Fruit fly (Drosophila melanogaster) whole organism, embryonic: ENCODE measurements around the gene CG7889.
A peak's percentile ranks its signal among the peaks of the same experiment; 100 is the strongest.

Source experiments
- Adf1 ChIP-seq: fragments of 200-800 bp; sonication (Bioruptor generic); IDR thresholded peaks from 2 replicates; pipeline ENCODE4 v1.3.6; 2022; ENCODE audit warnings: missing biosample characterization, missing genetic modification characterization
- Antp ChIP-seq: fragments of 200-800 bp; sonication (Bioruptor generic); optimal IDR thresholded peaks from 3 replicates; lab custom pipeline; 2016; ENCODE audit warnings: missing biosample characterization, missing genetic modification characterization
- Awh ChIP-seq: fragments of 200-800 bp; sonication (Bioruptor generic); IDR thresholded peaks from 2 replicates; pipeline ENCODE4, ENCODE4 v1.3.6; 2022; ENCODE audit warnings: missing biosample characterization, missing genetic modification characterization
- CG12299 ChIP-seq: fragments of 200-800 bp; sonication (Bioruptor generic); optimal IDR thresholded peaks from 2 replicates; lab custom pipeline; 2018; ENCODE audit warnings: missing biosample characterization, mild to moderate bottlenecking, missing genetic modification characterization
- CG12391 ChIP-seq: fragments of 200-800 bp; sonication (Bioruptor generic); optimal IDR thresholded peaks from 3 replicates; lab custom pipeline; 2018; ENCODE audit warnings: missing biosample characterization, mild to moderate bottlenecking, missing genetic modification characterization, moderate library complexity
- CG12744 ChIP-seq: fragments of 200-800 bp; sonication (Bioruptor generic); optimal IDR thresholded peaks from 2 replicates; lab custom pipeline; 2016; ENCODE audit warnings: missing biosample characterization, missing genetic modification characterization
- CG17328 ChIP-seq: fragments of 200-800 bp; sonication (Bioruptor generic); IDR thresholded peaks from 2 replicates; pipeline ENCODE4 v1.3.6; 2022; ENCODE audit warnings: missing biosample characterization, missing genetic modification characterization
- CG17612 ChIP-seq: fragments of 200-800 bp; sonication (Bioruptor generic); IDR thresholded peaks from 2 replicates; pipeline ENCODE4 v1.3.6; 2022; ENCODE audit warnings: missing biosample characterization, missing genetic modification characterization
- CG18619 ChIP-seq: fragments of 200-800 bp; sonication (Bioruptor generic); optimal IDR thresholded peaks from 3 replicates; lab custom pipeline; 2017; ENCODE audit warnings: missing biosample characterization, mild to moderate bottlenecking, missing genetic modification characterization
- CG2116 ChIP-seq: fragments of 200-800 bp; sonication (Bioruptor generic); optimal IDR thresholded peaks from 3 replicates; lab custom pipeline; 2018; ENCODE audit warnings: missing biosample characterization, mild to moderate bottlenecking, missing genetic modification characterization
- CG2712 ChIP-seq: fragments of 200-800 bp; optimal IDR thresholded peaks from 3 replicates; lab custom pipeline; 2019; ENCODE audit warnings: missing biosample characterization, mild to moderate bottlenecking, missing genetic modification characterization, moderate library complexity
- CG31441 ChIP-seq: fragments of 200-800 bp; sonication (Bioruptor generic); IDR thresholded peaks from 2 replicates; pipeline ENCODE4 v1.3.6; 2022; ENCODE audit warnings: missing biosample characterization, missing genetic modification characterization
- CG4820 ChIP-seq: fragments of 200-800 bp; sonication (Bioruptor generic); optimal IDR thresholded peaks from 3 replicates; lab custom pipeline; 2016; ENCODE audit warnings: missing biosample characterization, missing genetic modification characterization
- CG4854 ChIP-seq: fragments of 200-800 bp; sonication (Bioruptor generic); optimal IDR thresholded peaks from 2 replicates; lab custom pipeline; 2016; ENCODE audit warnings: missing biosample characterization, missing genetic modification characterization, inconsistent platforms
- CG7372 ChIP-seq: fragments of 200-800 bp; sonication (Bioruptor generic); IDR thresholded peaks from 2 replicates; pipeline ENCODE4 v1.3.6; 2022; ENCODE audit warnings: missing biosample characterization, missing genetic modification characterization
- CG8924 ChIP-seq: fragments of 200-800 bp; optimal IDR thresholded peaks from 3 replicates; lab custom pipeline; 2019; ENCODE audit warnings: missing biosample characterization, mild to moderate bottlenecking, missing genetic modification characterization, moderate library complexity
- CG8944 ChIP-seq: fragments of 200-800 bp; sonication (Bioruptor generic); optimal IDR thresholded peaks from 3 replicates; lab custom pipeline; 2016; ENCODE audit warnings: missing biosample characterization, missing genetic modification characterization
- Dfd ChIP-seq, 2 experiments: fragments of >200 bp; optimal IDR thresholded peaks; 2 replicates each; lab custom pipeline; 2017; ENCODE audit warnings: missing biosample characterization in 2 of 2, missing genetic modification characterization in 2 of 2
- Dp ChIP-seq: fragments of 200-800 bp; sonication (Bioruptor generic); optimal IDR thresholded peaks from 2 replicates; lab custom pipeline; 2018; ENCODE audit warnings: missing biosample characterization, mild to moderate bottlenecking, missing genetic modification characterization, moderate library complexity
- HHEX ChIP-seq: fragments of 200-800 bp; sonication (Bioruptor generic); optimal IDR thresholded peaks from 3 replicates; lab custom pipeline; 2017; ENCODE audit warnings: missing biosample characterization, mild to moderate bottlenecking, missing genetic modification characterization, missing genetic modification reagents
- Hr3 ChIP-seq: fragments of 200-800 bp; sonication (Bioruptor generic); optimal IDR thresholded peaks from 3 replicates; lab custom pipeline; 2016; ENCODE audit warnings: missing biosample characterization, missing genetic modification characterization
- Hr78 ChIP-seq, 2 experiments: fragments of 200-800 bp in 1 of 2; fragments of >200 bp in 1 of 2; sonication (Bioruptor generic) in 1 of 2; optimal IDR thresholded peaks; 2 replicates each; lab custom pipeline; 2017 to 2019; ENCODE audit warnings: missing biosample characterization in 2 of 2, missing genetic modification characterization in 2 of 2, mild to moderate bottlenecking in 1 of 2, moderate library complexity in 1 of 2
- Hsf ChIP-seq: fragments of 200-800 bp; sonication (Bioruptor generic); optimal IDR thresholded peaks from 3 replicates; lab custom pipeline; 2016; ENCODE audit warnings: missing biosample characterization, missing genetic modification characterization
- Med ChIP-seq: fragments of 200-800 bp; sonication (Bioruptor generic); peaks from one replicate; lab custom pipeline; 2016; ENCODE audit warnings: missing biosample characterization, missing genetic modification characterization, mild to moderate bottlenecking, inconsistent platforms, moderate library complexity
- Meics ChIP-seq: fragments of 200-800 bp; sonication (Bioruptor generic); optimal IDR thresholded peaks from 2 replicates; lab custom pipeline; 2017; ENCODE audit warnings: missing biosample characterization, mild to moderate bottlenecking, missing genetic modification characterization
- NC2β ChIP-seq: fragments of 200-800 bp; sonication (Bioruptor generic); optimal IDR thresholded peaks from 2 replicates; lab custom pipeline; 2016; ENCODE audit warnings: missing biosample characterization, missing genetic modification characterization
- PHDP ChIP-seq: fragments of 200-800 bp; sonication (Bioruptor generic); optimal IDR thresholded peaks from 3 replicates; lab custom pipeline; 2018; ENCODE audit warnings: missing biosample characterization, mild to moderate bottlenecking, missing genetic modification characterization, moderate library complexity
- Tbp ChIP-seq: fragments of >200 bp; optimal IDR thresholded peaks from 2 replicates; lab custom pipeline; 2018; ENCODE audit warnings: missing biosample characterization, missing genetic modification characterization
- chn ChIP-seq: fragments of 200-800 bp; sonication (Bioruptor generic); optimal IDR thresholded peaks from 2 replicates; lab custom pipeline; 2016; ENCODE audit warnings: missing biosample characterization, missing genetic modification characterization
- danr ChIP-seq: fragments of 200-800 bp; sonication (Bioruptor generic); IDR thresholded peaks from 2 replicates; pipeline ENCODE4 v1.3.6; 2022; ENCODE audit warnings: missing biosample characterization, missing genetic modification characterization
- dati ChIP-seq: fragments of 200-800 bp; sonication (Bioruptor generic); IDR thresholded peaks from 2 replicates; pipeline ENCODE4 v1.3.6; 2022; ENCODE audit warnings: missing biosample characterization, missing genetic modification characterization
- dmrt11E ChIP-seq: fragments of 200-800 bp; sonication (Bioruptor generic); optimal IDR thresholded peaks from 3 replicates; lab custom pipeline; 2018; ENCODE audit warnings: missing biosample characterization, mild to moderate bottlenecking, missing genetic modification characterization, moderate library complexity
- fd64A ChIP-seq: fragments of 200-800 bp; sonication (Bioruptor generic); optimal IDR thresholded peaks from 3 replicates; lab custom pipeline; 2018; ENCODE audit warnings: missing biosample characterization, mild to moderate bottlenecking, missing genetic modification characterization
- fu2 ChIP-seq: fragments of 200-800 bp; sonication (Bioruptor generic); optimal IDR thresholded peaks from 2 replicates; lab custom pipeline; 2016; ENCODE audit warnings: missing biosample characterization, missing genetic modification characterization
- gce ChIP-seq: fragments of 200-800 bp; sonication (Bioruptor generic); IDR thresholded peaks from 3 replicates; pipeline ENCODE4 v1.3.6; 2022; ENCODE audit warnings: missing biosample characterization, missing genetic modification characterization
- hkb ChIP-seq, 2 experiments: fragments of 200-800 bp in 1 of 2; fragments of >200 bp in 1 of 2; sonication (Bioruptor generic) in 1 of 2; IDR thresholded peaks in 1 of 2; optimal IDR thresholded peaks in 1 of 2; 2 replicates each; pipeline versions ENCODE4 v1.3.6 to Lab custom; 2017 to 2022; ENCODE audit warnings: missing biosample characterization in 1 of 2, missing genetic modification characterization in 1 of 2
- hth ChIP-seq: fragments of >200 bp; optimal IDR thresholded peaks from 2 replicates; lab custom pipeline; 2017; ENCODE audit warnings: inconsistent platforms
- ken ChIP-seq: fragments of 200-800 bp; sonication (Bioruptor generic); IDR thresholded peaks from 3 replicates; pipeline ENCODE4 v1.3.6; 2022; ENCODE audit warnings: missing biosample characterization, missing genetic modification characterization
- klu ChIP-seq: fragments of 200-800 bp; sonication (Bioruptor generic); IDR thresholded peaks from 2 replicates; pipeline ENCODE4 v1.3.6; 2022; ENCODE audit warnings: missing biosample characterization, missing genetic modification characterization
- lola ChIP-seq, 3 experiments: fragments of >200 bp in 2 of 3; fragments of 200-800 bp in 1 of 3; sonication (Bioruptor generic) in 1 of 3; optimal IDR thresholded peaks; 2 replicates each; lab custom pipeline; 2017 to 2019; ENCODE audit warnings: missing biosample characterization in 3 of 3, missing genetic modification characterization in 3 of 3, mild to moderate bottlenecking in 1 of 3, moderate library complexity in 1 of 3
- maf-S ChIP-seq: fragments of 200-800 bp; sonication (Bioruptor generic); optimal IDR thresholded peaks from 2 replicates; lab custom pipeline; 2016; ENCODE audit warnings: missing biosample characterization, missing genetic modification characterization
- nmo ChIP-seq: fragments of 200-800 bp; sonication (Bioruptor generic); optimal IDR thresholded peaks from 2 replicates; lab custom pipeline; 2018; ENCODE audit warnings: missing biosample characterization, mild to moderate bottlenecking, missing genetic modification characterization, moderate library complexity
- p53 ChIP-seq: fragments of 200-800 bp; sonication (Bioruptor generic); optimal IDR thresholded peaks from 2 replicates; lab custom pipeline; 2016; ENCODE audit warnings: missing biosample characterization, missing genetic modification characterization
- pb ChIP-seq: fragments of 200-800 bp; sonication (Bioruptor generic); optimal IDR thresholded peaks from 3 replicates; lab custom pipeline; 2016; ENCODE audit warnings: missing biosample characterization, missing genetic modification characterization
- sens ChIP-seq: fragments of 200-800 bp; sonication (Bioruptor generic); peaks from one replicate; lab custom pipeline; 2016; ENCODE audit warnings: missing biosample characterization, missing genetic modification characterization
- seq ChIP-seq: fragments of 200-800 bp; sonication (Bioruptor generic); IDR thresholded peaks from 2 replicates; pipeline ENCODE4 v1.3.6; 2022; ENCODE audit warnings: missing biosample characterization, missing genetic modification characterization
- tap ChIP-seq: fragments of 200-800 bp; optimal IDR thresholded peaks from 3 replicates; lab custom pipeline; 2019; ENCODE audit warnings: missing biosample characterization, mild to moderate bottlenecking, missing genetic modification characterization, moderate library complexity
- trh ChIP-seq: fragments of 200-800 bp; sonication (Bioruptor generic); optimal IDR thresholded peaks from 2 replicates; lab custom pipeline; 2016; ENCODE audit warnings: missing biosample characterization, missing genetic modification characterization
- tx ChIP-seq: fragments of 200-800 bp; sonication (Bioruptor generic); optimal IDR thresholded peaks from 2 replicates; lab custom pipeline; 2016; ENCODE audit warnings: missing biosample characterization, missing genetic modification characterization
- wek ChIP-seq: fragments of 200-800 bp; sonication (Bioruptor generic); optimal IDR thresholded peaks from 3 replicates; lab custom pipeline; 2018; ENCODE audit warnings: missing biosample characterization, mild to moderate bottlenecking, missing genetic modification characterization, moderate library complexity
- zfh2 ChIP-seq: fragments of 200-800 bp; sonication (Bioruptor generic); optimal IDR thresholded peaks from 2 replicates; lab custom pipeline; 2016; ENCODE audit warnings: missing biosample characterization, missing genetic modification characterization

CG7889 gene

DNA sequence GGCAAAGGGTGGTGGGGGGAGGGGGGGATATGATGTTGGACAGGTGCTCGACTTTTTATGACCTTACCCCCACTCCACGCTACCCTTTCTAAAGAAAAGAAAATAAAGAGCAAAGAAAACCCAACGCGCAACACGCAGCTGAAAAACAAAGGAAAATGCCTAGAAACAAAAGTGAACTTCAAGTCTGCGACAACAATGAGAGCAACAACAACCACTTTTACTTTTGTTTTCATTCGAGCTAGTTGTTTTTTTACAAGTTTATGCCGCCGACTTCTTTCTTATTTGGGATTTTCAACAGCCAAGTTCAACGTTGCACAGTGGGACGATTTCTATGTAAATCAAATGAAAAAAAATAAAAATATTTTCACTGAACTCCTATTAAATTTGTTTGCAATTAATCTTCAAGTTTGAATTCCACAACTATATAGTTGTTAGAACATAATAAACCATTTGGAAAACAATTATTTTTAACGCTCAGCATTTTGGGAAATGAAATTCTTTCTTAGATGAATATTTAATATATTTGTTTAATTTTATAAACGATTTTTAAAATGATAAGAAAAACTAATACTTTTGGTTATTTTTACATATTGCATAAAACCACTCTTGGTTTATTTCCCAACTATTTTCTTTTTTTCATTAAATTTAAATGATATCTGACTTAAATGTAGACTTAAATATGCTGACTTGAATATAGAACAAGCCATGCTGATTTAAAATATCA, 18.7 kb upstream of the CG7889 start (continued):
- TF ChIP-seq pb (no peak), nmo (GFP tag; lab: Kevin White, UChicago) (peak; percentile 61), CG8924 (tag; lab: Kevin White, UChicago) (peak; percentile 63), Med (GFP tag; lab: Kevin White, UChicago) (no peak), CG4820 (GFP tag; lab: Kevin White, UChicago) (peak; percentile 3), CG4854 (no peak), Adf1 (GFP tag; lab: Robert Waterston, UW) (no peak), dmrt11E (tag; lab: Kevin White, UChicago) (peak; percentile 52), danr (GFP tag; lab: Robert Waterston, UW) (no peak), maf-S (GFP tag; lab: Kevin White, UChicago) (no peak), trh (GFP tag; lab: Kevin White, UChicago) (no peak), fd64A (no peak), dati (no peak), CG31441 (GFP tag; lab: Robert Waterston, UW) (peak; percentile 73; the same call in 1 of the 2 replicates), HHEX (no peak), ken (GFP tag; lab: Robert Waterston, UW) (no peak), wek (no peak), tap (no peak), p53 (GFP tag; lab: Kevin White, UChicago) (no peak), chn (GFP tag; lab: Kevin White, UChicago) (no peak), Hr3 (GFP tag; lab: Kevin White, UChicago) (peak; percentile 37), klu (GFP tag; lab: Robert Waterston, UW) (no peak), Meics (peak; percentile 21), hth (lab: Kevin White, UChicago) (no peak), CG2712 (tag; lab: Kevin White, UChicago) (peak; percentile 67), CG18619 (GFP tag; lab: Kevin White, UChicago) (peak; percentile 51), CG12391 (tag; lab: Kevin White, UChicago) (peak; percentile 53), Antp (no peak), zfh2 (GFP tag; lab: Kevin White, UChicago) (no peak), CG12299 (no peak), PHDP (tag; lab: Kevin White, UChicago) (peak; percentile 38), CG2116 (peak; percentile 7), tx (GFP tag; lab: Kevin White, UChicago) (no peak), Dfd (GFP tag; optimal IDR thresholded peaks at IDR 0.05; lab: Kevin White, UChicago) (no peak), lola (GFP tag; optimal IDR thresholded peaks at IDR 0.05; lab: Kevin White, UChicago) (peak in 1 of 3 experiments; percentile 61), Hsf (GFP tag; lab: Kevin White, UChicago) (no peak), CG17328 (no peak), CG7372 (GFP tag; lab: Robert Waterston, UW) (no peak), fu2 (GFP tag; lab: Kevin White, UChicago) (no peak), CG12744 (GFP tag; lab: Kevin White, UChicago) (no peak), seq (no peak), CG17612 (GFP tag; lab: Robert Waterston, UW) (no peak), Dp (GFP tag; lab: Kevin White, UChicago) (no peak), sens (GFP tag; lab: Kevin White, UChicago) (peak; percentile 46), Tbp (no peak), NC2β (GFP tag; lab: Kevin White, UChicago) (no peak), Awh (GFP tag; lab: Robert Waterston, UW) (no peak), Hr78 (GFP tag; optimal IDR thresholded peaks at IDR 0.05; lab: Kevin White, UChicago) (peak in 1 of 2 experiments; percentile 7), gce (no peak), hkb (optimal IDR thresholded peaks at IDR 0.05; lab: Kevin White, UChicago) (no peak), hkb (GFP tag; IDR thresholded peaks at IDR 0.05; lab: Robert Waterston, UW) (no peak), CG8944 (GFP tag; lab: Kevin White, UChicago) (no peak)
